Worm (Caenorhabditis elegans): ENCODE results near the gene bus-5.

Gene bus-5

DNA sequence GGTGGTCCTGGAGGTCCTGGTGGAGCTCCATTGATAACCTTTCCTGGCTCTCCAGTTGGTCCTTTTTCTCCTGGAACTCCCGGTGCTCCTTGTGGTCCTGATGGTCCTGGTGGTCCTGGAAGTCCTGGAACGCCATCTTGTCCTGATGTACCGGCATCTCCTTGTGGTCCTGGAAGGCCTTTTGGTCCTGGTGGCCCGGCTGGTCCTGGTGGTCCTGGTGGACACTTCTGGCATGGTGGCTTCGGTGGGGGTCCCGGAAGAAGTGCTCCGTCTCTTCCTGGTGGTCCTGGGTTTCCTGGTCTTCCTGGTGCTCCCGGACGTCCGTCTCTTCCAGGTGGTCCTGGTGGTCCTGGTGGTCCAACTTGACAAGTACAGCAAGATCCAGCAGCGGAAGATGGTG lies 32.0 kb upstream of the bus-5 start:
- TF ChIP-seq crh-2 (tag; optimal IDR thresholded peaks at IDR 0.05) (no peak), nhr-77 (tag; optimal IDR thresholded peaks at IDR 0.05) (no peak), lsy-2 (tag; optimal IDR thresholded peaks at IDR 0.05) (no peak), lin-11 (tag; optimal IDR thresholded peaks at IDR 0.05) (no peak), unc-55 (GFP tag; optimal IDR thresholded peaks at IDR 0.05) (no peak), lin-39 (tag; optimal IDR thresholded peaks at IDR 0.05) (no peak), Y55F3AM.14 (GFP tag; optimal IDR thresholded peaks at IDR 0.05) (no peak), F13H6.1 (tag; optimal IDR thresholded peaks at IDR 0.05) (no peak), ceh-82 (tag; optimal IDR thresholded peaks at IDR 0.05) (no peak), nhr-12 (tag; optimal IDR thresholded peaks at IDR 0.05) (no peak), ama-1 (optimal IDR thresholded peaks at IDR 0.05) (no peak), nhr-129 (tag; optimal IDR thresholded peaks at IDR 0.05) (no peak), lin-13 (GFP tag; optimal IDR thresholded peaks at IDR 0.05) (no peak), ztf-1 (GFP tag; conservative IDR thresholded peaks at IDR 0.05) (no peak), alr-1 (tag; optimal IDR thresholded peaks at IDR 0.05) (no peak), nhr-25 (tag; optimal IDR thresholded peaks at IDR 0.05) (no peak)

DNA sequence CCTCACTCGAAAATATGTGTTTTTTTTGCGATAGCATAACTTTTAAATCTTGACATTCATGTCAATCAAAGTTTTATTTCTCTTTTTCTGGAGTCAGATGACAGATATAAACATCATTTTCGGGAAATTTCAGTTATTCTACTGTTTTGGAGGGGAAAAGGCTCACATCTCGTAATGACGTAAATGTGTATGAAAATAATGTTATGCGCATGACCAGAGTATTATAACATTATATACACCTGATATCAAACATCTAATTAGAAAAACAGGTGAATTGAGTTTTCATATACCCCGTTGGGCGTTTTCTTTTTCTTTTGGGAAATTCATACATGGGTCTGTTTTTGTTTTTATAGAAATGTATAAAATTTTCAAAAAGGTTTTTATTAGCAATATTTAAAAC lies 31.3 kb upstream of the bus-5 start:
- TF ChIP-seq sma-3 (GFP tag; optimal IDR thresholded peaks at IDR 0.05) (no peak), lsy-2 (tag; optimal IDR thresholded peaks at IDR 0.05) (peak in 1 of 2 experiments; percentile 32), elt-1 (tag; optimal IDR thresholded peaks at IDR 0.05) (no peak), ceh-16 (tag; optimal IDR thresholded peaks at IDR 0.05) (no peak), nhr-77 (tag; optimal IDR thresholded peaks at IDR 0.05) (no peak), nhr-25 (tag; optimal IDR thresholded peaks at IDR 0.05) (no peak), R02D3.7 (tag; optimal IDR thresholded peaks at IDR 0.05) (no peak), nhr-21 (tag; optimal IDR thresholded peaks at IDR 0.05) (peak; percentile 63), unc-62 (GFP tag; optimal IDR thresholded peaks at IDR 0.05) (no peak), C34F6.9 (tag; optimal IDR thresholded peaks at IDR 0.05) (peak; percentile 1), sma-9 (GFP tag; optimal IDR thresholded peaks at IDR 0.05) (no peak), sma-9 (tag; optimal IDR thresholded peaks at IDR 0.05) (no peak), mdl-1 (tag; optimal IDR thresholded peaks at IDR 0.05) (no peak), lin-39 (tag; optimal IDR thresholded peaks at IDR 0.05) (no peak)

DNA sequence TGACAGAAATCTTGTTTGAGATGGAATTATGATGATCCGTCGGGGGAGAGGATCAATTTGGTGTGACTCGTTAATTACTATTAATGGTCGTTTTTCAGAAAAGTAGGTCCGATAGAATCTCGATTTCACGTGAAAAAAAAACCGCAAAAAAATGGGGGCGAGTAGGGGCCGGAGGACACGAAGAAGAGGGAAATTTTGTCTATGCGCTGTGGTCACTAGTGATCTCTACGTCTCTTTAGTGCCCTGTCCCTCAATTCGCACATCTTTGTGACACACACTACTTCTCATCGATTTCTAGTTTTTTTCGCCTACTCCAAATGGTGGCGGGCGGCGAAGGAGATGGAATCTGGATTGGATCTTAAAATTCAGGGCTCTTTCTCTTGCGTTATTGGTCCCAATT lies 27.7 kb upstream of the bus-5 start:
- TF ChIP-seq nhr-129 (tag; optimal IDR thresholded peaks at IDR 0.05), result peak; percentile 25
- no peak for TF ChIP-seq R02D3.7 (tag; optimal IDR thresholded peaks at IDR 0.05)
- TF ChIP-seq sma-9 (GFP tag; optimal IDR thresholded peaks at IDR 0.05), result peak; percentile 9
- no peak for TF ChIP-seq sma-9 (tag; optimal IDR thresholded peaks at IDR 0.05)
- peak; percentile 45 for TF ChIP-seq unc-55 (GFP tag; optimal IDR thresholded peaks at IDR 0.05)
- peak; percentile 16 for TF ChIP-seq C34F6.9 (tag; optimal IDR thresholded peaks at IDR 0.05)

- TF ChIP-seq lsy-2 (tag; optimal IDR thresholded peaks at IDR 0.05) (peak in 1 of 2 experiments; percentile 30), unc-55 (GFP tag; optimal IDR thresholded peaks at IDR 0.05) (no peak), sma-9 (GFP tag; optimal IDR thresholded peaks at IDR 0.05) (peak; percentile 55), sma-9 (tag; optimal IDR thresholded peaks at IDR 0.05) (no peak), nhr-129 (tag; optimal IDR thresholded peaks at IDR 0.05) (peak; percentile 44), nhr-6 (tag; optimal IDR thresholded peaks at IDR 0.05) (peak; percentile 23), mbf-1 (tag; optimal IDR thresholded peaks at IDR 0.05) (no peak), F13H6.1 (tag; optimal IDR thresholded peaks at IDR 0.05) (peak; percentile 68), C34F6.9 (tag; optimal IDR thresholded peaks at IDR 0.05) (peak; percentile 26)
Measured at ce11 chrX:2138923-2139322, 26.0 kb upstream of the bus-5 start.

DNA sequence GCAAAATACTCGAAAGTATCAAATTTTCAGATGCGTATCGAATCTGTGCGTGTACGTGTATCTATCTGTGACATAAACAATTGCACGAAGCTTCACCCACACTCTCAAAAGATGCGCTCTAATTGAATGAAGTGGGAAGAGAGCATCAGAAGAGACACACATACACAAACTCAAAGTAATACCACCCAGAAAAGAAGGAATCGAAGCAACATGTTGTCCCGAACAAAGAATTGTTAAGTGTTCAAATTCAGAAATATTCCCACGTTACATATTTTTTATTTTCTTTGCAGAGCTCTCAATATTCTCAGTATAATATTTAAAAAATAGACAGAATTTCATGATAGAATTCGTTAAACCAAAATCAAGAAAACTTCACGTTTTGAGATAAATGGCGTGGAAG lies 24.0 kb upstream of the bus-5 start:
- TF ChIP-seq dmd-4 (tag; optimal IDR thresholded peaks at IDR 0.05) (peak; percentile 30), sma-9 (GFP tag; optimal IDR thresholded peaks at IDR 0.05) (no peak), sma-9 (tag; optimal IDR thresholded peaks at IDR 0.05) (no peak)

DNA sequence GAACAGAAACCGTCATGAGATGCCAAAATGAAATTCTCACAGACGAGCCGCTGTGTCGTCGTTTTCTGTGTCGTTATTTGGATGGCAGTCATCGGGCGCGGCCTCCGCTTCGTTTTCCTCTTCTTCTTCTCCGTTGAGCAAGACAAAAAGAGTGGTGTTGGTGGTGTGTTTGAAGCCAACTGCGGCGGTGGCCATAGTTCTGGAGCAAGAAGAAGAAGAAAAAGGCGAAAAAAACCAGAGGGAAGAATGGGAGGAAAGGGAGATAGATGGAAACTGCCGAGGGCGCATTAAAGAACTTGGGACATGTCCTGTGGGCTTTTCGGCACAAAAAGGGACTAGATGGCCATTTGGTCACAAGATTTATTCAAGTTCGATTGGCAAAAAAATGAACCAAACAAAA lies 18.7 kb upstream of the bus-5 start, which contains the start of gene F53B1.9:
Gene F53B1.9, minus strand, starts transcription at position 195 of the 400 bp plus-strand sequence.
- TF ChIP-seq zag-1 (tag; optimal IDR thresholded peaks at IDR 0.05), result no peak
- no peak for TF ChIP-seq elt-1 (tag; optimal IDR thresholded peaks at IDR 0.05)
- no peak for TF ChIP-seq skn-1 (tag; optimal IDR thresholded peaks at IDR 0.05)
- TF ChIP-seq fos-1 (tag; optimal IDR thresholded peaks at IDR 0.05), result no peak
- TF ChIP-seq lin-11 (tag; optimal IDR thresholded peaks at IDR 0.05), result no peak
- no peak for TF ChIP-seq nhr-25 (tag; optimal IDR thresholded peaks at IDR 0.05)
- no peak for TF ChIP-seq nhr-77 (tag; optimal IDR thresholded peaks at IDR 0.05)
